Fruit fly (Drosophila melanogaster) whole organism, embryonic: ENCODE data around the gene CG32720.

ENCODE experiments used
- B-H2 ChIP-seq: fragments of 200-800 bp; sonication (Bioruptor generic); optimal IDR thresholded peaks from 2 replicates; lab custom pipeline; 2018; ENCODE audit warnings: missing biosample characterization, mild to moderate bottlenecking, missing genetic modification characterization
- CG11093 ChIP-seq: fragments of 200-800 bp; sonication (Bioruptor generic); IDR thresholded peaks from 3 replicates; pipeline ENCODE4 v1.3.6; 2022; ENCODE audit warnings: missing biosample characterization, missing genetic modification characterization
- CG13123 ChIP-seq: fragments of 200-800 bp; sonication (Bioruptor generic); optimal IDR thresholded peaks from 2 replicates; lab custom pipeline; 2016; ENCODE audit warnings: missing biosample characterization, missing genetic modification characterization
- CG1529 ChIP-seq: fragments of 200-800 bp; sonication (Bioruptor generic); optimal IDR thresholded peaks from 3 replicates; lab custom pipeline; 2018; ENCODE audit warnings: missing biosample characterization, missing genetic modification characterization
- CG1602 ChIP-seq: fragments of 200-800 bp; sonication (Bioruptor generic); optimal IDR thresholded peaks from 3 replicates; lab custom pipeline; 2016; ENCODE audit warnings: missing biosample characterization, missing genetic modification characterization
- CG17612 ChIP-seq: fragments of 200-800 bp; sonication (Bioruptor generic); IDR thresholded peaks from 2 replicates; pipeline ENCODE4 v1.3.6; 2022; ENCODE audit warnings: missing biosample characterization, missing genetic modification characterization
- CG17912 ChIP-seq: fragments of 200-800 bp; sonication (Bioruptor generic); optimal IDR thresholded peaks from 2 replicates; lab custom pipeline; 2018; ENCODE audit warnings: missing biosample characterization, mild to moderate bottlenecking, missing genetic modification characterization
- CG2129 ChIP-seq: fragments of 200-800 bp; sonication (Bioruptor generic); IDR thresholded peaks from 2 replicates; pipeline ENCODE4 v1.3.6; 2022; ENCODE audit warnings: missing biosample characterization, missing genetic modification characterization; ENCODE audit not compliant: partially characterized antibody
- CG2889 ChIP-seq: fragments of 200-800 bp; sonication (Bioruptor generic); IDR thresholded peaks from 3 replicates; pipeline ENCODE4 v1.3.6; 2022; ENCODE audit warnings: missing biosample characterization, missing genetic modification characterization
- CG30020 ChIP-seq: fragments of 200-800 bp; optimal IDR thresholded peaks from 2 replicates; lab custom pipeline; 2019; ENCODE audit warnings: missing biosample characterization, mild to moderate bottlenecking, missing genetic modification characterization, moderate library complexity
- CG34224 ChIP-seq: fragments of 200-800 bp; sonication (Bioruptor generic); IDR thresholded peaks from 3 replicates; pipeline ENCODE4 v1.3.6; 2022; ENCODE audit warnings: missing biosample characterization, missing genetic modification characterization; ENCODE audit not compliant: partially characterized antibody
- CG4328 ChIP-seq: fragments of 200-800 bp; sonication (Bioruptor generic); optimal IDR thresholded peaks from 3 replicates; lab custom pipeline; 2017; ENCODE audit warnings: missing biosample characterization, missing genetic modification reagents, missing genetic modification characterization
- CG4404 ChIP-seq: fragments of 200-800 bp; sonication (Bioruptor generic); IDR thresholded peaks from 2 replicates; pipeline ENCODE4 v1.3.6; 2022; ENCODE audit warnings: missing biosample characterization, missing genetic modification characterization
- CG4424 ChIP-seq: fragments of 200-800 bp; sonication (Bioruptor generic); optimal IDR thresholded peaks from 3 replicates; lab custom pipeline; 2016; ENCODE audit warnings: missing biosample characterization, missing genetic modification characterization
- CG4617 ChIP-seq: fragments of 200-800 bp; sonication (Bioruptor generic); optimal IDR thresholded peaks from 3 replicates; lab custom pipeline; 2016; ENCODE audit warnings: missing biosample characterization, missing genetic modification characterization, borderline replicate concordance
- CG4820 ChIP-seq: fragments of 200-800 bp; sonication (Bioruptor generic); optimal IDR thresholded peaks from 3 replicates; lab custom pipeline; 2016; ENCODE audit warnings: missing biosample characterization, missing genetic modification characterization
- CG5180 ChIP-seq: fragments of 200-800 bp; sonication (Bioruptor generic); optimal IDR thresholded peaks from 3 replicates; lab custom pipeline; 2017; ENCODE audit warnings: missing biosample characterization, missing genetic modification characterization, mild to moderate bottlenecking, moderate library complexity, missing genetic modification reagents
- CG6272 ChIP-seq: fragments of 200-800 bp; sonication (Bioruptor generic); IDR thresholded peaks from 2 replicates; pipeline ENCODE4 v1.3.6; 2022; ENCODE audit warnings: missing biosample characterization, missing genetic modification characterization
- CG7357 ChIP-seq: fragments of 200-800 bp; sonication (Bioruptor generic); IDR thresholded peaks from 3 replicates; pipeline ENCODE4 v1.3.6; 2022; ENCODE audit warnings: missing biosample characterization, missing genetic modification characterization
- CG7745 ChIP-seq: fragments of 200-800 bp; sonication (Bioruptor generic); optimal IDR thresholded peaks from 2 replicates; lab custom pipeline; 2018; ENCODE audit warnings: missing biosample characterization, mild to moderate bottlenecking, missing genetic modification characterization, moderate library complexity
- CG8765 ChIP-seq: fragments of 200-800 bp; sonication (Bioruptor generic); IDR thresholded peaks from 2 replicates; pipeline ENCODE4 v1.3.6; 2022; ENCODE audit warnings: missing biosample characterization, missing genetic modification characterization
- CG9609 ChIP-seq: fragments of 200-800 bp; sonication (Bioruptor generic); optimal IDR thresholded peaks from 3 replicates; lab custom pipeline; 2016; ENCODE audit warnings: missing biosample characterization, missing genetic modification characterization
- Dad ChIP-seq: fragments of 200-800 bp; sonication (Bioruptor generic); optimal IDR thresholded peaks from 3 replicates; lab custom pipeline; 2016; ENCODE audit warnings: missing biosample characterization, missing genetic modification characterization
- Fer3 ChIP-seq: fragments of 200-800 bp; sonication (Bioruptor generic); optimal IDR thresholded peaks from 2 replicates; lab custom pipeline; 2018; ENCODE audit warnings: missing biosample characterization, mild to moderate bottlenecking, missing genetic modification characterization, moderate library complexity
- GATAe ChIP-seq: fragments of 200-800 bp; sonication (Bioruptor generic); conservative IDR thresholded peaks from 2 replicates; pipeline ENCODE4 v1.3.6; 2022; ENCODE audit warnings: missing biosample characterization, missing genetic modification characterization
- MTF-1 ChIP-seq: fragments of 200-800 bp; sonication (Bioruptor generic); optimal IDR thresholded peaks from 2 replicates; lab custom pipeline; 2018; ENCODE audit warnings: missing biosample characterization, mild to moderate bottlenecking, missing genetic modification characterization, borderline replicate concordance
- Mrtf ChIP-seq: fragments of 200-800 bp; sonication (Bioruptor generic); IDR thresholded peaks from 3 replicates; pipeline ENCODE4 v1.3.6; 2022; ENCODE audit warnings: missing biosample characterization, missing genetic modification characterization
- Nf-YA ChIP-seq: fragments of 200-800 bp; sonication (Bioruptor generic); IDR thresholded peaks from 2 replicates; pipeline ENCODE4 v1.3.6; 2022; ENCODE audit warnings: missing biosample characterization, missing genetic modification characterization
- NfI ChIP-seq: fragments of 200-800 bp; sonication (Bioruptor generic); optimal IDR thresholded peaks from 3 replicates; lab custom pipeline; 2018; ENCODE audit warnings: missing biosample characterization, mild to moderate bottlenecking, missing genetic modification characterization, moderate library complexity
- Opbp ChIP-seq: fragments of 200-800 bp; sonication (Bioruptor generic); IDR thresholded peaks from 3 replicates; pipeline ENCODE4 v1.3.6; 2022; ENCODE audit warnings: missing biosample characterization, missing genetic modification characterization; ENCODE audit not compliant: partially characterized antibody
- Poxn ChIP-seq: fragments of 200-800 bp; sonication (Bioruptor generic); IDR thresholded peaks from 2 replicates; pipeline ENCODE4 v1.3.6; 2022; ENCODE audit warnings: missing biosample characterization, missing genetic modification characterization
- Ptx1 ChIP-seq: fragments of 200-800 bp; sonication (Bioruptor generic); IDR thresholded peaks from 2 replicates; pipeline ENCODE4 v1.3.6; 2022; ENCODE audit warnings: missing biosample characterization, missing genetic modification characterization
- Sox100B ChIP-seq: fragments of 200-800 bp; sonication (Bioruptor generic); optimal IDR thresholded peaks from 3 replicates; lab custom pipeline; 2018; ENCODE audit warnings: missing biosample characterization, mild to moderate bottlenecking, missing genetic modification characterization
- ac ChIP-seq: fragments of 200-800 bp; sonication (Bioruptor generic); optimal IDR thresholded peaks from 3 replicates; lab custom pipeline; 2017; ENCODE audit warnings: missing biosample characterization, mild to moderate bottlenecking, missing genetic modification characterization
- corto ChIP-seq: fragments of 200-800 bp; sonication (Bioruptor generic); optimal IDR thresholded peaks from 2 replicates; lab custom pipeline; 2016; ENCODE audit warnings: missing biosample characterization, mild to moderate bottlenecking, missing genetic modification characterization, moderate library complexity
- cwo ChIP-seq: fragments of 200-800 bp; sonication (Bioruptor generic); optimal IDR thresholded peaks from 3 replicates; lab custom pipeline; 2017; ENCODE audit warnings: missing biosample characterization, missing genetic modification characterization, mild to moderate bottlenecking, moderate library complexity, missing genetic modification reagents
- da ChIP-seq: fragments of 200-800 bp; sonication (Bioruptor generic); optimal IDR thresholded peaks from 2 replicates; lab custom pipeline; 2016; ENCODE audit warnings: missing biosample characterization, missing genetic modification characterization
- dmrt99B ChIP-seq: fragments of 200-800 bp; sonication (Bioruptor generic); optimal IDR thresholded peaks from 2 replicates; lab custom pipeline; 2018; ENCODE audit warnings: missing biosample characterization, mild to moderate bottlenecking, missing genetic modification characterization, moderate library complexity
- emc ChIP-seq: fragments of 200-800 bp; sonication (Bioruptor generic); optimal IDR thresholded peaks from 2 replicates; lab custom pipeline; 2016; ENCODE audit warnings: missing biosample characterization, missing genetic modification characterization
- ems ChIP-seq: fragments of 200-800 bp; sonication (Bioruptor generic); optimal IDR thresholded peaks from 3 replicates; lab custom pipeline; 2016; ENCODE audit warnings: missing biosample characterization, missing genetic modification characterization
- fu2 ChIP-seq: fragments of 200-800 bp; sonication (Bioruptor generic); optimal IDR thresholded peaks from 2 replicates; lab custom pipeline; 2016; ENCODE audit warnings: missing biosample characterization, missing genetic modification characterization
- grau ChIP-seq: fragments of 200-800 bp; optimal IDR thresholded peaks from 3 replicates; lab custom pipeline; 2019; ENCODE audit warnings: missing biosample characterization, mild to moderate bottlenecking, missing genetic modification characterization, moderate library complexity
- grn ChIP-seq: fragments of 200-800 bp; sonication (Bioruptor generic); optimal IDR thresholded peaks from 3 replicates; lab custom pipeline; 2017; ENCODE audit warnings: missing biosample characterization, missing genetic modification characterization
- ham ChIP-seq: fragments of 200-800 bp; sonication (Bioruptor generic); IDR thresholded peaks from 2 replicates; pipeline ENCODE4 v1.3.6; 2022; ENCODE audit warnings: missing biosample characterization, missing genetic modification characterization
- ind ChIP-seq: fragments of 200-800 bp; sonication (Bioruptor generic); optimal IDR thresholded peaks from 3 replicates; lab custom pipeline; 2016; ENCODE audit warnings: missing biosample characterization, missing genetic modification characterization
- kay ChIP-seq: fragments of 200-800 bp; sonication (Bioruptor generic); optimal IDR thresholded peaks from 2 replicates; lab custom pipeline; 2016; ENCODE audit warnings: missing biosample characterization, missing genetic modification characterization
- mld ChIP-seq: fragments of 200-800 bp; sonication (Bioruptor generic); IDR thresholded peaks from 3 replicates; pipeline ENCODE4 v1.3.6; 2022; ENCODE audit warnings: missing biosample characterization, missing genetic modification characterization; ENCODE audit not compliant: partially characterized antibody
- nerfin-2 ChIP-seq: fragments of 200-800 bp; sonication (Bioruptor generic); IDR thresholded peaks from 2 replicates; pipeline ENCODE4 v1.3.6; 2022; ENCODE audit warnings: missing biosample characterization, missing genetic modification characterization; ENCODE audit not compliant: partially characterized antibody
- run ChIP-seq: fragments of 200-800 bp; sonication (Bioruptor generic); optimal IDR thresholded peaks from 3 replicates; lab custom pipeline; 2018; ENCODE audit warnings: missing biosample characterization, mild to moderate bottlenecking, missing genetic modification characterization
- sqz ChIP-seq: fragments of 200-800 bp; sonication (Bioruptor generic); optimal IDR thresholded peaks from 3 replicates; lab custom pipeline; 2018; ENCODE audit warnings: missing biosample characterization, mild to moderate bottlenecking, missing genetic modification characterization
- trem ChIP-seq: fragments of 200-800 bp; optimal IDR thresholded peaks from 3 replicates; lab custom pipeline; 2019; ENCODE audit warnings: missing biosample characterization, mild to moderate bottlenecking, missing genetic modification characterization, moderate library complexity
- tx ChIP-seq: fragments of 200-800 bp; sonication (Bioruptor generic); optimal IDR thresholded peaks from 2 replicates; lab custom pipeline; 2016; ENCODE audit warnings: missing biosample characterization, missing genetic modification characterization

CG32720 gene

dm6 chrX:7579810-7580209 is 43.1 kb upstream of the CG32720 start (continued):
- TF ChIP-seq MTF-1 (GFP tag; lab: Kevin White, UChicago), result peak; percentile 59
- no peak for TF ChIP-seq CG4328 (GFP tag; lab: Kevin White, UChicago)
- TF ChIP-seq grn, result no peak
- TF ChIP-seq CG1529 (GFP tag; lab: Kevin White, UChicago), result no peak
- TF ChIP-seq Mrtf (GFP tag; lab: Robert Waterston, UW), result no peak
- TF ChIP-seq CG4404, result no peak
- no peak for TF ChIP-seq nerfin-2
- no peak for TF ChIP-seq sqz
- no peak for TF ChIP-seq kay (GFP tag; lab: Kevin White, UChicago)
- no peak for TF ChIP-seq CG30020 (tag; lab: Kevin White, UChicago)
- no peak for TF ChIP-seq B-H2 (GFP tag; lab: Kevin White, UChicago)
- no peak for TF ChIP-seq CG7745 (tag; lab: Kevin White, UChicago)
- no peak for TF ChIP-seq grau (tag; lab: Kevin White, UChicago)
- no peak for TF ChIP-seq da (GFP tag; lab: Kevin White, UChicago)
- no peak for TF ChIP-seq CG4424 (GFP tag; lab: Kevin White, UChicago)
- no peak for TF ChIP-seq GATAe (GFP tag; lab: Robert Waterston, UW)
- TF ChIP-seq CG13123 (GFP tag; lab: Kevin White, UChicago), result no peak
- no peak for TF ChIP-seq Poxn (GFP tag; lab: Robert Waterston, UW)
- no peak for TF ChIP-seq CG11093 (GFP tag; lab: Robert Waterston, UW)
- no peak for TF ChIP-seq CG4820 (GFP tag; lab: Kevin White, UChicago)
- TF ChIP-seq CG17612, result no peak
- TF ChIP-seq CG17912 (GFP tag; lab: Kevin White, UChicago), result no peak
- no peak for TF ChIP-seq ham (GFP tag; lab: Robert Waterston, UW)
- no peak for TF ChIP-seq Fer3 (tag; lab: Kevin White, UChicago)
- TF ChIP-seq mld (GFP tag; lab: Robert Waterston, UW), result no peak
- TF ChIP-seq ems (GFP tag; lab: Kevin White, UChicago), result no peak
- no peak for TF ChIP-seq CG8765 (GFP tag; lab: Robert Waterston, UW)
- TF ChIP-seq run (tag; lab: Kevin White, UChicago), result no peak
- no peak for TF ChIP-seq CG1602 (GFP tag; lab: Kevin White, UChicago)
- TF ChIP-seq CG6272 (GFP tag; lab: Robert Waterston, UW), result no peak
- no peak for TF ChIP-seq tx (GFP tag; lab: Kevin White, UChicago)
- TF ChIP-seq ac (GFP tag; lab: Kevin White, UChicago), result peak; percentile 34
- TF ChIP-seq ind (GFP tag; lab: Kevin White, UChicago), result no peak
- 0 out of 2 replicates have a peak, but pooled peaks have one; percentile 8 for TF ChIP-seq Ptx1 (GFP tag; lab: Robert Waterston, UW)
- TF ChIP-seq NfI (GFP tag; lab: Kevin White, UChicago), result no peak
- no peak for TF ChIP-seq CG2889
- no peak for TF ChIP-seq Opbp (GFP tag; lab: Robert Waterston, UW)
- no peak for TF ChIP-seq dmrt99B (tag; lab: Kevin White, UChicago)
- no peak for TF ChIP-seq trem (tag; lab: Kevin White, UChicago)
- TF ChIP-seq emc, result no peak
- TF ChIP-seq CG5180 (GFP tag; lab: Kevin White, UChicago), result no peak
- no peak for TF ChIP-seq CG2129 (GFP tag; lab: Robert Waterston, UW)
- TF ChIP-seq Dad (GFP tag; lab: Kevin White, UChicago), result no peak
- no peak for TF ChIP-seq CG9609 (GFP tag; lab: Kevin White, UChicago)
- TF ChIP-seq CG34224 (GFP tag; lab: Robert Waterston, UW), result no peak
- TF ChIP-seq cwo, result no peak
- TF ChIP-seq CG4617 (GFP tag; lab: Kevin White, UChicago), result no peak
- TF ChIP-seq CG7357, result no peak
- TF ChIP-seq corto (GFP tag; lab: Kevin White, UChicago), result no peak
- no peak for TF ChIP-seq fu2 (GFP tag; lab: Kevin White, UChicago)
- no peak for TF ChIP-seq Nf-YA
- TF ChIP-seq Sox100B (GFP tag; lab: Kevin White, UChicago), result no peak
